Worm (Caenorhabditis elegans) whole organism, early embryonic: ENCODE results near the gene F47B7.3.

ENCODE experiments used
- B0310.2 ChIP-seq: sonication (generic microtip); optimal IDR thresholded peaks from 2 replicates; lab custom pipeline; 2016; ENCODE audit warnings: mild to moderate bottlenecking, missing genetic modification characterization, missing compliant biosample characterization
- ama-1 ChIP-seq: fragments of 150-350 bp; optimal IDR thresholded peaks from 2 replicates; lab custom pipeline; 2014
- scrt-1 ChIP-seq: fragments of 200-800 bp; sonication (Bioruptor generic); IDR thresholded peaks from 2 replicates; pipeline ENCODE4 v1.3.6; 2022; ENCODE audit warnings: missing genetic modification characterization, missing compliant biosample characterization
- tra-4 ChIP-seq: sonication (generic microtip); optimal IDR thresholded peaks from 2 replicates; lab custom pipeline; 2017; ENCODE audit warnings: missing genetic modification characterization, missing compliant biosample characterization

- no peak for TF ChIP-seq scrt-1
- no peak for TF ChIP-seq ama-1 (lab: Kevin White, UChicago)
- no peak for TF ChIP-seq B0310.2 (tag; lab: Kevin White, UChicago)
- no peak for TF ChIP-seq tra-4 (tag; lab: Kevin White, UChicago)
These were observed at the start of gene F47B7.3 for ce11 chrX:3764295-3764694.
